Worm (Caenorhabditis elegans): ENCODE data around the gene Y13C8A.1.
"Not testable (repeated sequence)": the region's sequence is repeated elsewhere in the genome, so short reads cannot be mapped to it uniquely, and the experiment has no call there.

Y13C8A.1 gene

ce11 chrX:16883426-16883825, at the start of gene Y13C8A.1:
Y13C8A.1 (plus strand) TSS chrX:16883726.
- TF ChIP-seq unc-62 (GFP tag; optimal IDR thresholded peaks at IDR 0.05) = not testable (repeated sequence)

ce11 chrX:16834691-16835090, 48.8 kb upstream of the Y13C8A.1 start, which contains the start of gene F41G4.13:
F41G4.13 (minus strand) TSS chrX:16834791.
- TF ChIP-seq unc-62 (GFP tag; optimal IDR thresholded peaks at IDR 0.05) = not testable (repeated sequence)

- no peak for TF ChIP-seq unc-62 (GFP tag; optimal IDR thresholded peaks at IDR 0.05)
Observed at ce11 chrX:16836304-16836703, 47.2 kb upstream of the Y13C8A.1 start, which contains the start of gene F41G4.7. F41G4.7 (minus strand) TSS chrX:16836404.

ce11 chrX:16840738-16841137, 42.8 kb upstream of the Y13C8A.1 start, which contains the start of gene dyla-1:
dyla-1 (plus strand) TSS chrX:16841038.
- TF ChIP-seq unc-62 (GFP tag; optimal IDR thresholded peaks at IDR 0.05) = no peak

- no peak for TF ChIP-seq unc-62 (GFP tag; optimal IDR thresholded peaks at IDR 0.05)
Observed at ce11 chrX:16842935-16843334, 40.6 kb upstream of the Y13C8A.1 start.

ce11 chrX:16844924-16845323, 38.6 kb upstream of the Y13C8A.1 start, which contains the start of gene F41G4.8:
F41G4.8 (minus strand) TSS chrX:16845024.
- no peak for TF ChIP-seq unc-62 (GFP tag; optimal IDR thresholded peaks at IDR 0.05)

ce11 chrX:16859956-16860446, 23.5 kb upstream of the Y13C8A.1 start, which contains the start of gene T20F7.3:
T20F7.3 (plus strand) TSS chrX:16860396.
- TF ChIP-seq unc-62 (GFP tag; optimal IDR thresholded peaks at IDR 0.05) = no peak

- TF ChIP-seq unc-62 (GFP tag; optimal IDR thresholded peaks at IDR 0.05) = no peak
Observed at ce11 chrX:16863320-16863719, 20.2 kb upstream of the Y13C8A.1 start.

ce11 chrX:16865016-16865415, 18.5 kb upstream of the Y13C8A.1 start:
- TF ChIP-seq unc-62 (GFP tag; optimal IDR thresholded peaks at IDR 0.05) = no peak

ce11 chrX:16865675-16866074, 17.9 kb upstream of the Y13C8A.1 start:
- TF ChIP-seq unc-62 (GFP tag; optimal IDR thresholded peaks at IDR 0.05) = no peak

- no peak for TF ChIP-seq unc-62 (GFP tag; optimal IDR thresholded peaks at IDR 0.05)
Observed at ce11 chrX:16868931-16869330, 14.6 kb upstream of the Y13C8A.1 start, which contains the start of gene aakg-2. aakg-2 (minus strand) TSS chrX:16869031.

- TF ChIP-seq unc-62 (GFP tag; optimal IDR thresholded peaks at IDR 0.05) = no peak
Observed at ce11 chrX:16871355-16871754, 12.2 kb upstream of the Y13C8A.1 start.

ce11 chrX:16872446-16872962, 11.0 kb upstream of the Y13C8A.1 start, which contains the start of gene T20F7.1:
T20F7.1 (plus strand) TSS chrX:16872912.
- TF ChIP-seq unc-62 (GFP tag; optimal IDR thresholded peaks at IDR 0.05) = no peak

ce11 chrX:16880426-16880825, 3.1 kb upstream of the Y13C8A.1 start, which contains the start of gene acs-9:
acs-9 (minus strand) TSS chrX:16880526.
- TF ChIP-seq unc-62 (GFP tag; optimal IDR thresholded peaks at IDR 0.05) = no peak

- TF ChIP-seq unc-62 (GFP tag; optimal IDR thresholded peaks at IDR 0.05) = no peak
Observed at ce11 chrX:16884075-16884474, 549 bp downstream of the Y13C8A.1 start.

- TF ChIP-seq unc-62 (GFP tag; optimal IDR thresholded peaks at IDR 0.05) = no peak
Observed at ce11 chrX:16891683-16892082, 8.2 kb downstream of the Y13C8A.1 start, which contains the start of gene F39F10.3. F39F10.3 (plus strand) TSS chrX:16891983.

ce11 chrX:16893767-16894166, 10.2 kb downstream of the Y13C8A.1 start:
- TF ChIP-seq unc-62 (GFP tag; optimal IDR thresholded peaks at IDR 0.05) = no peak

Measured in whole organism, dauer.